Fruit fly (Drosophila melanogaster) whole organism, embryonic: ENCODE results near the gene hook.

ENCODE experiments used
- Atf6 ChIP-seq: fragments of 200-800 bp; sonication (Bioruptor generic); IDR thresholded peaks from 2 replicates; pipeline ENCODE4 v1.3.6; 2022; ENCODE audit warnings: missing biosample characterization, missing genetic modification characterization
- Awh ChIP-seq: fragments of 200-800 bp; sonication (Bioruptor generic); IDR thresholded peaks from 2 replicates; pipeline ENCODE4, ENCODE4 v1.3.6; 2022; ENCODE audit warnings: missing biosample characterization, missing genetic modification characterization
- BtbVII ChIP-seq: fragments of 200-800 bp; sonication (Bioruptor generic); optimal IDR thresholded peaks from 3 replicates; lab custom pipeline; 2017; ENCODE audit warnings: missing biosample characterization, mild to moderate bottlenecking, missing genetic modification characterization
- CG10431 ChIP-seq: fragments of 200-800 bp; sonication (Bioruptor generic); optimal IDR thresholded peaks from 3 replicates; lab custom pipeline; 2018; ENCODE audit warnings: missing biosample characterization, mild to moderate bottlenecking, missing genetic modification characterization
- CG12219 ChIP-seq: fragments of 200-800 bp; sonication (Bioruptor generic); optimal IDR thresholded peaks from 3 replicates; lab custom pipeline; 2018; ENCODE audit warnings: missing biosample characterization, mild to moderate bottlenecking, missing genetic modification characterization
- CG12769 ChIP-seq: fragments of 200-800 bp; sonication (Bioruptor generic); optimal IDR thresholded peaks from 2 replicates; lab custom pipeline; 2019; ENCODE audit warnings: missing biosample characterization, mild to moderate bottlenecking, missing genetic modification characterization, moderate library complexity
- CG12942 ChIP-seq: fragments of 200-800 bp; sonication (Bioruptor generic); optimal IDR thresholded peaks from 3 replicates; lab custom pipeline; 2016; ENCODE audit warnings: missing biosample characterization, missing genetic modification characterization
- CG14667 ChIP-seq: fragments of 200-800 bp; sonication (Bioruptor generic); IDR thresholded peaks from 2 replicates; pipeline ENCODE4 v1.3.6; 2022; ENCODE audit warnings: missing biosample characterization, missing genetic modification characterization
- CG15011 ChIP-seq: fragments of 200-800 bp; sonication (Bioruptor generic); optimal IDR thresholded peaks from 3 replicates; lab custom pipeline; 2018; ENCODE audit warnings: missing biosample characterization, mild to moderate bottlenecking, missing genetic modification characterization
- CG15514 ChIP-seq: fragments of 200-800 bp; sonication (Bioruptor generic); optimal IDR thresholded peaks from 3 replicates; lab custom pipeline; 2017; ENCODE audit warnings: missing biosample characterization, missing genetic modification characterization, mild to moderate bottlenecking, moderate library complexity, missing genetic modification reagents
- CG17612 ChIP-seq: fragments of 200-800 bp; sonication (Bioruptor generic); IDR thresholded peaks from 2 replicates; pipeline ENCODE4 v1.3.6; 2022; ENCODE audit warnings: missing biosample characterization, missing genetic modification characterization
- CG18011 ChIP-seq: fragments of 200-800 bp; sonication (Bioruptor generic); optimal IDR thresholded peaks from 2 replicates; lab custom pipeline; 2017; ENCODE audit warnings: missing biosample characterization, missing genetic modification characterization, mild to moderate bottlenecking, moderate library complexity, missing genotype
- CG2116 ChIP-seq: fragments of 200-800 bp; sonication (Bioruptor generic); optimal IDR thresholded peaks from 3 replicates; lab custom pipeline; 2018; ENCODE audit warnings: missing biosample characterization, mild to moderate bottlenecking, missing genetic modification characterization
- CG2120 ChIP-seq: fragments of 200-800 bp; sonication (Bioruptor generic); optimal IDR thresholded peaks from 3 replicates; lab custom pipeline; 2016; ENCODE audit warnings: missing biosample characterization, missing genetic modification characterization
- CG3065 ChIP-seq: fragments of 200-800 bp; sonication (Bioruptor generic); optimal IDR thresholded peaks from 2 replicates; lab custom pipeline; 2016; ENCODE audit warnings: missing biosample characterization, missing genetic modification characterization
- CG6854 ChIP-seq: fragments of 200-800 bp; sonication (Bioruptor generic); optimal IDR thresholded peaks from 3 replicates; lab custom pipeline; 2017; ENCODE audit warnings: missing biosample characterization, mild to moderate bottlenecking, missing genetic modification characterization
- CG7372 ChIP-seq: fragments of 200-800 bp; sonication (Bioruptor generic); IDR thresholded peaks from 2 replicates; pipeline ENCODE4 v1.3.6; 2022; ENCODE audit warnings: missing biosample characterization, missing genetic modification characterization
- CG8765 ChIP-seq: fragments of 200-800 bp; sonication (Bioruptor generic); IDR thresholded peaks from 2 replicates; pipeline ENCODE4 v1.3.6; 2022; ENCODE audit warnings: missing biosample characterization, missing genetic modification characterization
- CG9437 ChIP-seq: fragments of 200-800 bp; sonication (Bioruptor generic); optimal IDR thresholded peaks from 2 replicates; lab custom pipeline; 2018; ENCODE audit warnings: missing biosample characterization, mild to moderate bottlenecking, missing genetic modification characterization
- Camta ChIP-seq: fragments of 200-800 bp; sonication (Bioruptor generic); optimal IDR thresholded peaks from 2 replicates; lab custom pipeline; 2016; ENCODE audit warnings: missing biosample characterization, missing genetic modification characterization
- D ChIP-seq, 2 experiments: fragments of 200-800 bp in 1 of 2; fragments of >200 bp in 1 of 2; sonication (Bioruptor generic) in 1 of 2; optimal IDR thresholded peaks; 2 replicates in 1 of 2; 3 replicates in 1 of 2; lab custom pipeline; 2017; ENCODE audit warnings: mild to moderate bottlenecking in 1 of 2, missing biosample characterization in 1 of 2, missing genetic modification characterization in 1 of 2, missing genetic modification reagents in 1 of 2
- Dip2 ChIP-seq: fragments of 200-800 bp; sonication (Bioruptor generic); IDR thresholded peaks from 2 replicates; pipeline ENCODE4 v1.3.6; 2022; ENCODE audit warnings: missing biosample characterization, missing genetic modification characterization
- Dref ChIP-seq: fragments of 200-800 bp; sonication (Bioruptor generic); IDR thresholded peaks from 2 replicates; pipeline ENCODE4 v1.3.6; 2022; ENCODE audit warnings: missing biosample characterization, missing genetic modification characterization
- Ets65A ChIP-seq: fragments of 200-800 bp; sonication (Bioruptor generic); peaks from one replicate; lab custom pipeline; 2016; ENCODE audit warnings: missing biosample characterization, missing genetic modification characterization
- GATAe ChIP-seq: fragments of 200-800 bp; sonication (Bioruptor generic); conservative IDR thresholded peaks from 2 replicates; pipeline ENCODE4 v1.3.6; 2022; ENCODE audit warnings: missing biosample characterization, missing genetic modification characterization
- Hr39 ChIP-seq: fragments of >200 bp; optimal IDR thresholded peaks from 2 replicates; lab custom pipeline; 2017
- Kr ChIP-seq: fragments of 200-800 bp; sonication (Bioruptor generic); optimal IDR thresholded peaks from 2 replicates; lab custom pipeline; 2017; ENCODE audit warnings: missing biosample characterization, mild to moderate bottlenecking, missing genetic modification characterization
- Mad ChIP-seq: fragments of 200-800 bp; sonication (Bioruptor generic); optimal IDR thresholded peaks from 2 replicates; lab custom pipeline; 2016; ENCODE audit warnings: missing biosample characterization, missing genetic modification characterization
- Oli ChIP-seq: fragments of 200-800 bp; sonication (Bioruptor generic); optimal IDR thresholded peaks from 2 replicates; lab custom pipeline; 2018; ENCODE audit warnings: missing biosample characterization, mild to moderate bottlenecking, missing genetic modification characterization, moderate library complexity
- Ptx1 ChIP-seq: fragments of 200-800 bp; sonication (Bioruptor generic); IDR thresholded peaks from 2 replicates; pipeline ENCODE4 v1.3.6; 2022; ENCODE audit warnings: missing biosample characterization, missing genetic modification characterization
- Rx ChIP-seq: fragments of 200-800 bp; sonication (Bioruptor generic); IDR thresholded peaks from 2 replicates; pipeline ENCODE4 v1.3.6; 2022; ENCODE audit warnings: missing biosample characterization, missing genetic modification characterization
- Sox100B ChIP-seq: fragments of 200-800 bp; sonication (Bioruptor generic); optimal IDR thresholded peaks from 3 replicates; lab custom pipeline; 2018; ENCODE audit warnings: missing biosample characterization, mild to moderate bottlenecking, missing genetic modification characterization
- Sry-β ChIP-seq: fragments of 200-800 bp; sonication (Bioruptor generic); optimal IDR thresholded peaks from 2 replicates; lab custom pipeline; 2018; ENCODE audit warnings: missing biosample characterization, mild to moderate bottlenecking, missing genetic modification characterization, moderate library complexity
- Sry-δ ChIP-seq: fragments of 200-800 bp; sonication (Bioruptor generic); optimal IDR thresholded peaks from 2 replicates; lab custom pipeline; 2016; ENCODE audit warnings: missing biosample characterization, missing genetic modification characterization
- Ssrp ChIP-seq: fragments of 200-800 bp; sonication (Bioruptor generic); optimal IDR thresholded peaks from 2 replicates; lab custom pipeline; 2018; ENCODE audit warnings: missing biosample characterization, mild to moderate bottlenecking, missing genetic modification characterization, moderate library complexity
- ase ChIP-seq: fragments of 200-800 bp; sonication (Bioruptor generic); IDR thresholded peaks from 3 replicates; pipeline ENCODE4 v1.3.6; 2022; ENCODE audit warnings: missing biosample characterization, missing genetic modification characterization
- ash1 ChIP-seq: fragments of 200-800 bp; sonication (Bioruptor generic); optimal IDR thresholded peaks from 2 replicates; lab custom pipeline; 2018; ENCODE audit warnings: missing biosample characterization, mild to moderate bottlenecking, missing genetic modification characterization
- btn ChIP-seq: fragments of 200-800 bp; sonication (Bioruptor generic); optimal IDR thresholded peaks from 2 replicates; lab custom pipeline; 2016; ENCODE audit warnings: missing biosample characterization, missing genetic modification characterization
- dpn ChIP-seq, 2 experiments: fragments of 200-800 bp; sonication (Bioruptor generic); optimal IDR thresholded peaks; 3 replicates each; lab custom pipeline; 2016; ENCODE audit warnings: missing biosample characterization in 2 of 2, missing genetic modification characterization in 2 of 2
- fru ChIP-seq: fragments of >200 bp; optimal IDR thresholded peaks from 2 replicates; lab custom pipeline; 2017
- gro ChIP-seq: fragments of 200-800 bp; sonication (Bioruptor generic); optimal IDR thresholded peaks from 2 replicates; lab custom pipeline; 2016; ENCODE audit warnings: missing biosample characterization, missing genetic modification characterization
- gsb ChIP-seq: fragments of 200-800 bp; sonication (Bioruptor generic); IDR thresholded peaks from 2 replicates; pipeline ENCODE4 v1.3.6; 2022; ENCODE audit warnings: missing biosample characterization, missing genetic modification characterization
- insv ChIP-seq, 2 experiments: fragments of 200-800 bp; sonication (Bioruptor generic); optimal IDR thresholded peaks; 3 replicates each; lab custom pipeline; 2016 to 2018; ENCODE audit warnings: missing biosample characterization in 2 of 2, missing genetic modification characterization in 2 of 2
- kah ChIP-seq: fragments of 200-800 bp; sonication (Bioruptor generic); optimal IDR thresholded peaks from 2 replicates; lab custom pipeline; 2018; ENCODE audit warnings: missing biosample characterization, mild to moderate bottlenecking, missing genetic modification characterization
- kay ChIP-seq: fragments of 200-800 bp; sonication (Bioruptor generic); optimal IDR thresholded peaks from 2 replicates; lab custom pipeline; 2016; ENCODE audit warnings: missing biosample characterization, missing genetic modification characterization
- knrl ChIP-seq: fragments of 200-800 bp; sonication (Bioruptor generic); IDR thresholded peaks from 3 replicates; pipeline ENCODE4 v1.3.6; 2022; ENCODE audit warnings: missing biosample characterization, missing genetic modification characterization; ENCODE audit not compliant: partially characterized antibody
- nerfin-1 ChIP-seq: fragments of 200-800 bp; sonication (Bioruptor generic); optimal IDR thresholded peaks from 3 replicates; lab custom pipeline; 2019; ENCODE audit warnings: missing biosample characterization, mild to moderate bottlenecking, missing genetic modification characterization, moderate library complexity
- repo ChIP-seq: fragments of 200-800 bp; sonication (Bioruptor generic); optimal IDR thresholded peaks from 2 replicates; lab custom pipeline; 2016; ENCODE audit warnings: missing biosample characterization, missing genetic modification characterization
- slou ChIP-seq: fragments of 200-800 bp; sonication (Bioruptor generic); optimal IDR thresholded peaks from 3 replicates; lab custom pipeline; 2016; ENCODE audit warnings: missing biosample characterization, missing genetic modification characterization
- so ChIP-seq: fragments of 200-800 bp; sonication (Bioruptor generic); IDR thresholded peaks from 3 replicates; pipeline ENCODE4 v1.3.6; 2022; ENCODE audit warnings: missing biosample characterization, missing genetic modification characterization
- tap ChIP-seq: fragments of 200-800 bp; optimal IDR thresholded peaks from 3 replicates; lab custom pipeline; 2019; ENCODE audit warnings: missing biosample characterization, mild to moderate bottlenecking, missing genetic modification characterization, moderate library complexity
- vfl ChIP-seq: fragments of 200-800 bp; sonication (Bioruptor generic); optimal IDR thresholded peaks from 2 replicates; lab custom pipeline; 2016; ENCODE audit warnings: missing biosample characterization, missing genetic modification characterization

Gene hook

DNA sequence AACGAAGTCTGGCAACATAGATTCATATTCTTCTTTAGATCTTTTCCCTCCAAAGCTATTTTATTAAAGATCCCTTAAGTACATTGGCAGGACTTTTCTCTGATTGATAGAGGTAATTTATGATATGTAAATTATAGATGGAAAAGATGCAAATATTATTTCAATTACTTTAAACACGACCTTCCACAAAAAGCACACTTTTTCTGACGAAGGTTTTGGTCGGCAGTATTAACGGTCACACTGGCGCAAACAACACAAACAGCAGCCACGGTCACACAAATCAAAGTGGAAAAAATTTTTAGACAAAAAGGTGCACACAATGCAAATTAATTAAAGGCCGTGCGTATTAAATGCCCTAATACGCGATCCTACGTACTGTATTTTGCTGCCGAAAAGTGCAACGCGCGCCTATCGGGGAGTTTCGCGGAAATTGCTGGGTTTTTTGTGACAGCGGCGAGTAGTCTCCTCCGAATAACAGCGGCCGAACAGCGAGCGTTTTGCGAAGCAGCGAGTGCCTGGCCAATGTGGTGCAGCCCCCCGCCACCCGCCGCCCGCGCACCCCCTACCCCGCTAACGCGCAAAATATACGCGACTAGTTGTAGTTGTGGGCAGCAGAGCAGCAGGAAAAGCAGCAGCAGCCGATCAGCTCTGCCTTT lies 20.7 kb upstream of the hook start, which contains the start of gene CG10492 (continued):
- TF ChIP-seq CG9437 (no peak), CG3065 (no peak), tap (tag; lab: Kevin White, UChicago) (no peak), kay (GFP tag; lab: Kevin White, UChicago) (no peak), CG8765 (GFP tag; lab: Robert Waterston, UW) (peak; percentile 19; the same call in 1 of the 2 replicates), Camta (no peak), GATAe (GFP tag; lab: Robert Waterston, UW) (no peak), CG2120 (GFP tag; lab: Kevin White, UChicago) (no peak), Ets65A (GFP tag; lab: Kevin White, UChicago) (peak; percentile 80), Dip2 (no peak), CG7372 (no peak), gro (no peak), Awh (no peak), fru (lab: Kevin White, UChicago) (peak; percentile 44), CG17612 (GFP tag; lab: Robert Waterston, UW) (no peak), btn (GFP tag; lab: Kevin White, UChicago) (no peak), BtbVII (no peak), Dref (no peak), dpn (GFP tag; optimal IDR thresholded peaks at IDR 0.05; lab: Kevin White, UChicago) (no peak), CG12769 (no peak), ash1 (GFP tag; lab: Kevin White, UChicago) (no peak), Sox100B (GFP tag; lab: Kevin White, UChicago) (no peak), Sry-β (GFP tag; lab: Kevin White, UChicago) (no peak), CG15011 (no peak), CG10431 (GFP tag; lab: Kevin White, UChicago) (no peak), vfl (GFP tag; lab: Kevin White, UChicago) (no peak), Ptx1 (GFP tag; lab: Robert Waterston, UW) (no peak), Atf6 (GFP tag; lab: Robert Waterston, UW) (no peak), repo (GFP tag; lab: Kevin White, UChicago) (no peak), Ssrp (tag; lab: Kevin White, UChicago) (no peak), Kr (no peak), so (GFP tag; lab: Robert Waterston, UW) (no peak), CG18011 (GFP tag; lab: Kevin White, UChicago) (no peak), CG14667 (GFP tag; lab: Robert Waterston, UW) (no peak), kah (GFP tag; lab: Kevin White, UChicago) (no peak), CG12219 (GFP tag; lab: Kevin White, UChicago) (no peak), CG6854 (GFP tag; lab: Kevin White, UChicago) (no peak), CG15514 (no peak), Mad (GFP tag; lab: Kevin White, UChicago) (no peak), Hr39 (lab: Kevin White, UChicago) (no peak), knrl (0 out of 3 replicates have a peak, but pooled peaks have one; percentile 33), CG2116 (GFP tag; lab: Kevin White, UChicago) (peak; percentile 63), Oli (tag; lab: Kevin White, UChicago) (no peak), ase (no peak), insv (GFP tag; optimal IDR thresholded peaks at IDR 0.05; lab: Kevin White, UChicago) (peak in 1 of 2 experiments; percentile 32), nerfin-1 (tag; lab: Kevin White, UChicago) (no peak), Rx (no peak), Sry-δ (peak; percentile 52), D (optimal IDR thresholded peaks at IDR 0.05; lab: Kevin White, UChicago) (no peak), D (GFP tag; optimal IDR thresholded peaks at IDR 0.05; lab: Kevin White, UChicago) (no peak), slou (GFP tag; lab: Kevin White, UChicago) (no peak), CG12942 (GFP tag; lab: Kevin White, UChicago) (no peak), gsb (GFP tag; lab: Robert Waterston, UW) (no peak)
